Fruit fly (Drosophila melanogaster): ENCODE data around the gene CG6330.

The CG6330 gene

dm6 chr3R:26933885-26934284, 24.4 kb downstream of the CG6330 start:
- TF ChIP-seq insv (optimal IDR thresholded peaks at IDR 0.05): no peak

dm6 chr3R:26928424-26928823, 29.9 kb downstream of the CG6330 start:
- TF ChIP-seq insv (optimal IDR thresholded peaks at IDR 0.05): no peak
- TF ChIP-seq Sin3A (optimal IDR thresholded peaks at IDR 0.05): no peak
- no peak for TF ChIP-seq Myc (optimal IDR thresholded peaks at IDR 0.05)
- TF ChIP-seq ttk (optimal IDR thresholded peaks at IDR 0.05): no peak
- no peak for TF ChIP-seq psq (optimal IDR thresholded peaks at IDR 0.05)
- no peak for TF ChIP-seq h (optimal IDR thresholded peaks at IDR 0.05)

dm6 chr3R:26926477-26926876, 31.8 kb downstream of the CG6330 start:
- TF ChIP-seq insv (optimal IDR thresholded peaks at IDR 0.05): no peak
- no peak for TF ChIP-seq ttk (optimal IDR thresholded peaks at IDR 0.05)
- TF ChIP-seq psq (optimal IDR thresholded peaks at IDR 0.05): no peak
- TF ChIP-seq h (optimal IDR thresholded peaks at IDR 0.05): no peak
- TF ChIP-seq Myc (optimal IDR thresholded peaks at IDR 0.05): no peak
- no peak for TF ChIP-seq Sin3A (optimal IDR thresholded peaks at IDR 0.05)

- TF ChIP-seq Myc (optimal IDR thresholded peaks at IDR 0.05) (no peak), Sin3A (optimal IDR thresholded peaks at IDR 0.05) (no peak)
These were observed 34.4 kb downstream of the CG6330 start for dm6 chr3R:26923830-26924333.

- no peak for TF ChIP-seq Myc (optimal IDR thresholded peaks at IDR 0.05)
- no peak for TF ChIP-seq insv (optimal IDR thresholded peaks at IDR 0.05)
- no peak for TF ChIP-seq psq (optimal IDR thresholded peaks at IDR 0.05)
- no peak for TF ChIP-seq Sin3A (optimal IDR thresholded peaks at IDR 0.05)
- no peak for TF ChIP-seq ttk (optimal IDR thresholded peaks at IDR 0.05)
- no peak for TF ChIP-seq h (optimal IDR thresholded peaks at IDR 0.05)
These were observed 39.4 kb downstream of the CG6330 start for dm6 chr3R:26918857-26919256.

- TF ChIP-seq Sin3A (optimal IDR thresholded peaks at IDR 0.05) (no peak), Myc (optimal IDR thresholded peaks at IDR 0.05) (no peak), insv (optimal IDR thresholded peaks at IDR 0.05) (no peak), psq (optimal IDR thresholded peaks at IDR 0.05) (no peak), h (optimal IDR thresholded peaks at IDR 0.05) (no peak), ttk (optimal IDR thresholded peaks at IDR 0.05) (no peak)
These were observed 42.8 kb downstream of the CG6330 start, which contains the start of gene CG46339 for dm6 chr3R:26915463-26915925. Gene CG46339, plus strand, starts transcription at chr3R:26915761.

- TF ChIP-seq insv (optimal IDR thresholded peaks at IDR 0.05) (no peak), h (optimal IDR thresholded peaks at IDR 0.05) (no peak), Sin3A (optimal IDR thresholded peaks at IDR 0.05) (no peak), psq (optimal IDR thresholded peaks at IDR 0.05) (no peak), ttk (optimal IDR thresholded peaks at IDR 0.05) (no peak), Myc (optimal IDR thresholded peaks at IDR 0.05) (no peak)
These were observed 45.7 kb downstream of the CG6330 start, which contains the start of gene Ets97D for dm6 chr3R:26912615-26913014. Gene Ets97D, minus strand, starts transcription at chr3R:26912886.

- TF ChIP-seq h (optimal IDR thresholded peaks at IDR 0.05) (no peak), ttk (optimal IDR thresholded peaks at IDR 0.05) (no peak), psq (optimal IDR thresholded peaks at IDR 0.05) (no peak), insv (optimal IDR thresholded peaks at IDR 0.05) (no peak), Myc (optimal IDR thresholded peaks at IDR 0.05) (no peak), Sin3A (optimal IDR thresholded peaks at IDR 0.05) (no peak)
These were observed 49.5 kb downstream of the CG6330 start for dm6 chr3R:26908750-26909149.

dm6 chr3R:26906711-26907510, 51.4 kb downstream of the CG6330 start:
- TF ChIP-seq insv (optimal IDR thresholded peaks at IDR 0.05) (no peak), psq (optimal IDR thresholded peaks at IDR 0.05) (no peak), h (optimal IDR thresholded peaks at IDR 0.05) (no peak), Sin3A (optimal IDR thresholded peaks at IDR 0.05) (no peak), ttk (optimal IDR thresholded peaks at IDR 0.05) (no peak), Myc (optimal IDR thresholded peaks at IDR 0.05) (no peak)

dm6 chr3R:26906034-26906433, 52.3 kb downstream of the CG6330 start:
- TF ChIP-seq insv (optimal IDR thresholded peaks at IDR 0.05) (no peak), psq (optimal IDR thresholded peaks at IDR 0.05) (no peak), h (optimal IDR thresholded peaks at IDR 0.05) (no peak), Myc (optimal IDR thresholded peaks at IDR 0.05) (no peak), Sin3A (optimal IDR thresholded peaks at IDR 0.05) (no peak), ttk (optimal IDR thresholded peaks at IDR 0.05) (no peak)

- TF ChIP-seq Myc (optimal IDR thresholded peaks at IDR 0.05): no peak
These were observed 58.3 kb downstream of the CG6330 start for dm6 chr3R:26899982-26900381.

Measured in Kc167 (cell line).